Worm (Caenorhabditis elegans) whole organism, L4/young adult: ENCODE measurements around the gene ucr-2.1.

Source experiments
- W03F9.2 ChIP-seq: fragments of 150-350 bp; optimal IDR thresholded peaks from 2 replicates; lab custom pipeline; 2014; ENCODE audit warnings: missing biosample characterization, missing genetic modification characterization
- dao-5 ChIP-seq: sonication (generic microtip); optimal IDR thresholded peaks from 2 replicates; lab custom pipeline; 2016; ENCODE audit warnings: missing genotype, missing genetic modification characterization, moderate library complexity, missing compliant biosample characterization
- him-1 ChIP-seq: sonication (generic microtip); optimal IDR thresholded peaks from 2 replicates; lab custom pipeline; 2016; ENCODE audit warnings: missing genotype, missing genetic modification reagents, missing genetic modification characterization, missing compliant biosample characterization

The ucr-2.1 gene

ce11 chrX:12001600-12001999 lies 16.6 kb upstream of the ucr-2.1 start:
- no peak for TF ChIP-seq him-1 (tag; lab: Kevin White, UChicago)
- TF ChIP-seq W03F9.2 (tag; lab: Kevin White, UChicago): no peak
- no peak for TF ChIP-seq dao-5 (tag; lab: Kevin White, UChicago)

- no peak for TF ChIP-seq dao-5 (tag; lab: Kevin White, UChicago)
- no peak for TF ChIP-seq W03F9.2 (tag; lab: Kevin White, UChicago)
- TF ChIP-seq him-1 (tag; lab: Kevin White, UChicago): no peak
These were observed 14.3 kb upstream of the ucr-2.1 start for ce11 chrX:12003969-12004368.

ce11 chrX:12004925-12005324 lies 13.3 kb upstream of the ucr-2.1 start:
- TF ChIP-seq dao-5 (tag; lab: Kevin White, UChicago): no peak
- TF ChIP-seq W03F9.2 (tag; lab: Kevin White, UChicago): no peak
- TF ChIP-seq him-1 (tag; lab: Kevin White, UChicago): no peak

ce11 chrX:12005499-12005959 lies 12.7 kb upstream of the ucr-2.1 start, which contains the start of gene sma-5:
Gene sma-5 (minus strand): TSS chrX:12005549.
- TF ChIP-seq dao-5 (tag; lab: Kevin White, UChicago): no peak
- no peak for TF ChIP-seq W03F9.2 (tag; lab: Kevin White, UChicago)
- TF ChIP-seq him-1 (tag; lab: Kevin White, UChicago): no peak

ce11 chrX:12006470-12006869 lies 11.8 kb upstream of the ucr-2.1 start:
- TF ChIP-seq W03F9.2 (tag; lab: Kevin White, UChicago): no peak
- no peak for TF ChIP-seq him-1 (tag; lab: Kevin White, UChicago)
- no peak for TF ChIP-seq dao-5 (tag; lab: Kevin White, UChicago)

- no peak for TF ChIP-seq W03F9.2 (tag; lab: Kevin White, UChicago)
- no peak for TF ChIP-seq dao-5 (tag; lab: Kevin White, UChicago)
- no peak for TF ChIP-seq him-1 (tag; lab: Kevin White, UChicago)
These were observed 10.2 kb upstream of the ucr-2.1 start for ce11 chrX:12007905-12008466.

ce11 chrX:12021446-12021845 lies 3.2 kb downstream of the ucr-2.1 start:
- TF ChIP-seq dao-5 (tag; lab: Kevin White, UChicago): no peak
- TF ChIP-seq him-1 (tag; lab: Kevin White, UChicago): no peak
- TF ChIP-seq W03F9.2 (tag; lab: Kevin White, UChicago): no peak

ce11 chrX:12022496-12022895 lies 4.3 kb downstream of the ucr-2.1 start:
- TF ChIP-seq him-1 (tag; lab: Kevin White, UChicago) (no peak), dao-5 (tag; lab: Kevin White, UChicago) (no peak), W03F9.2 (tag; lab: Kevin White, UChicago) (no peak)

ce11 chrX:12025070-12025789 lies 7.0 kb downstream of the ucr-2.1 start, which contains the start of gene B0198.2:
Gene B0198.2 (plus strand): TSS chrX:12025739.
- no peak for TF ChIP-seq dao-5 (tag; lab: Kevin White, UChicago)
- no peak for TF ChIP-seq him-1 (tag; lab: Kevin White, UChicago)
- TF ChIP-seq W03F9.2 (tag; lab: Kevin White, UChicago): no peak

- no peak for TF ChIP-seq W03F9.2 (tag; lab: Kevin White, UChicago)
- no peak for TF ChIP-seq dao-5 (tag; lab: Kevin White, UChicago)
- TF ChIP-seq him-1 (tag; lab: Kevin White, UChicago): no peak
These were observed 15.7 kb downstream of the ucr-2.1 start, which contains the start of gene tsp-20 for ce11 chrX:12033937-12034336. Gene tsp-20 (minus strand): TSS chrX:12034037.

- TF ChIP-seq W03F9.2 (tag; lab: Kevin White, UChicago): no peak
These were observed 16.4 kb downstream of the ucr-2.1 start for ce11 chrX:12034661-12035060.

- no peak for TF ChIP-seq W03F9.2 (tag; lab: Kevin White, UChicago)
- TF ChIP-seq dao-5 (tag; lab: Kevin White, UChicago): no peak
- no peak for TF ChIP-seq him-1 (tag; lab: Kevin White, UChicago)
These were observed 17.9 kb downstream of the ucr-2.1 start for ce11 chrX:12036114-12036513.

- TF ChIP-seq dao-5 (tag; lab: Kevin White, UChicago) (no peak), W03F9.2 (tag; lab: Kevin White, UChicago) (no peak), him-1 (tag; lab: Kevin White, UChicago) (no peak)
These were observed 19.7 kb downstream of the ucr-2.1 start for ce11 chrX:12037978-12038377.

ce11 chrX:12038728-12039127 lies 20.5 kb downstream of the ucr-2.1 start:
- TF ChIP-seq dao-5 (tag; lab: Kevin White, UChicago) (no peak), him-1 (tag; lab: Kevin White, UChicago) (no peak), W03F9.2 (tag; lab: Kevin White, UChicago) (no peak)
